Worm (Caenorhabditis elegans): ENCODE measurements around the gene cyp-33C3.

ce11 chrV:2271750-2272149 is 29.2 kb downstream of the cyp-33C3 start, which contains the start of gene Y5H2A.1:
- TF ChIP-seq F13C5.2 (tag; optimal IDR thresholded peaks at IDR 0.05) (no peak), tra-4 (tag; optimal IDR thresholded peaks at IDR 0.05) (no peak), ama-1 (optimal IDR thresholded peaks at IDR 0.05) (no peak), flt-1 (GFP tag; IDR thresholded peaks at IDR 0.05) (no peak), sea-1 (GFP tag; conservative IDR thresholded peaks at IDR 0.05) (no peak), ceh-13 (GFP tag; optimal IDR thresholded peaks at IDR 0.05) (no peak), ceh-36 (tag; optimal IDR thresholded peaks at IDR 0.05) (no peak), hnd-1 (tag; optimal IDR thresholded peaks at IDR 0.05) (no peak), hmg-4 (GFP tag; optimal IDR thresholded peaks at IDR 0.05) (no peak), aly-1 (tag; optimal IDR thresholded peaks at IDR 0.05) (no peak)
